Fruit fly (Drosophila melanogaster) whole organism, embryonic: ENCODE measurements around the gene CG6443.

ENCODE experiments used
- Blimp-1 ChIP-seq: fragments of 200-800 bp; sonication (Bioruptor generic); optimal IDR thresholded peaks from 3 replicates; lab custom pipeline; 2018; ENCODE audit warnings: missing biosample characterization, missing genetic modification characterization, mild to moderate bottlenecking, moderate library complexity, missing genetic modification reagents
- C15 ChIP-seq: fragments of 200-800 bp; sonication (Bioruptor generic); IDR thresholded peaks from 3 replicates; pipeline ENCODE4 v1.3.6; 2022; ENCODE audit warnings: missing biosample characterization, missing genetic modification characterization
- CG10321 ChIP-seq: fragments of 200-800 bp; sonication (Bioruptor generic); IDR thresholded peaks from 2 replicates; pipeline ENCODE4 v1.3.6; 2022; ENCODE audit warnings: missing biosample characterization, missing genetic modification characterization
- CG10462 ChIP-seq: fragments of 200-800 bp; sonication (Bioruptor generic); optimal IDR thresholded peaks from 2 replicates; lab custom pipeline; 2016; ENCODE audit warnings: missing biosample characterization, missing genetic modification characterization
- CG11247 ChIP-seq: fragments of 200-800 bp; sonication (Bioruptor generic); IDR thresholded peaks from 2 replicates; pipeline ENCODE4 v1.3.6; 2022; ENCODE audit warnings: missing biosample characterization, missing genetic modification characterization
- CG11695 ChIP-seq: fragments of 200-800 bp; sonication (Bioruptor generic); IDR thresholded peaks from 3 replicates; pipeline ENCODE4 v1.3.6; 2022; ENCODE audit warnings: missing biosample characterization, missing genetic modification characterization
- CG12071 ChIP-seq: fragments of 200-800 bp; sonication (Bioruptor generic); optimal IDR thresholded peaks from 3 replicates; lab custom pipeline; 2018; ENCODE audit warnings: missing biosample characterization, mild to moderate bottlenecking, missing genetic modification characterization
- CG12659 ChIP-seq: fragments of 200-800 bp; sonication (Bioruptor generic); optimal IDR thresholded peaks from 3 replicates; lab custom pipeline; 2017; ENCODE audit warnings: mild to moderate bottlenecking, missing biosample characterization, missing genetic modification reagents, missing genetic modification characterization
- CG12769 ChIP-seq: fragments of 200-800 bp; sonication (Bioruptor generic); optimal IDR thresholded peaks from 2 replicates; lab custom pipeline; 2019; ENCODE audit warnings: missing biosample characterization, mild to moderate bottlenecking, missing genetic modification characterization, moderate library complexity
- CG13296 ChIP-seq: fragments of 200-800 bp; sonication (Bioruptor generic); optimal IDR thresholded peaks from 3 replicates; lab custom pipeline; 2018; ENCODE audit warnings: missing biosample characterization, mild to moderate bottlenecking, missing genetic modification characterization
- CG17568 ChIP-seq: fragments of 200-800 bp; sonication (Bioruptor generic); optimal IDR thresholded peaks from 2 replicates; lab custom pipeline; 2018; ENCODE audit warnings: missing biosample characterization, mild to moderate bottlenecking, missing genetic modification characterization, moderate library complexity
- CG18262 ChIP-seq: fragments of 200-800 bp; optimal IDR thresholded peaks from 3 replicates; lab custom pipeline; 2019; ENCODE audit warnings: missing biosample characterization, mild to moderate bottlenecking, missing genetic modification characterization, moderate library complexity
- CG18476 ChIP-seq: fragments of 200-800 bp; sonication (Bioruptor generic); optimal IDR thresholded peaks from 2 replicates; lab custom pipeline; 2016; ENCODE audit warnings: missing biosample characterization, mild to moderate bottlenecking, missing genetic modification characterization
- CG18599 ChIP-seq: fragments of 200-800 bp; sonication (Bioruptor generic); optimal IDR thresholded peaks from 3 replicates; lab custom pipeline; 2017; ENCODE audit warnings: missing biosample characterization, missing genetic modification characterization, mild to moderate bottlenecking, moderate library complexity, missing genetic modification reagents
- CG3281 ChIP-seq: fragments of 200-800 bp; sonication (Bioruptor generic); optimal IDR thresholded peaks from 3 replicates; lab custom pipeline; 2017; ENCODE audit warnings: missing biosample characterization, mild to moderate bottlenecking, missing genetic modification characterization
- CG34422 ChIP-seq: fragments of 200-800 bp; sonication (Bioruptor generic); IDR thresholded peaks from 3 replicates; pipeline ENCODE4 v1.3.6; 2022; ENCODE audit warnings: missing biosample characterization, missing genetic modification characterization
- CG3847 ChIP-seq: fragments of 200-800 bp; sonication (Bioruptor generic); IDR thresholded peaks from 2 replicates; pipeline ENCODE4 v1.3.6; 2022; ENCODE audit warnings: missing biosample characterization, missing genetic modification characterization
- CG6272 ChIP-seq: fragments of 200-800 bp; sonication (Bioruptor generic); IDR thresholded peaks from 2 replicates; pipeline ENCODE4 v1.3.6; 2022; ENCODE audit warnings: missing biosample characterization, missing genetic modification characterization
- CG6813 ChIP-seq: fragments of 200-800 bp; sonication (Bioruptor generic); optimal IDR thresholded peaks from 2 replicates; lab custom pipeline; 2017; ENCODE audit warnings: missing biosample characterization, missing genetic modification characterization, mild to moderate bottlenecking, moderate library complexity, missing genetic modification reagents
- CG7372 ChIP-seq: fragments of 200-800 bp; sonication (Bioruptor generic); IDR thresholded peaks from 2 replicates; pipeline ENCODE4 v1.3.6; 2022; ENCODE audit warnings: missing biosample characterization, missing genetic modification characterization
- CG7839 ChIP-seq: fragments of 200-800 bp; sonication (Bioruptor generic); optimal IDR thresholded peaks from 3 replicates; lab custom pipeline; 2018; ENCODE audit warnings: missing biosample characterization, mild to moderate bottlenecking, missing genetic modification characterization, moderate library complexity
- ERR ChIP-seq: fragments of 200-800 bp; sonication (Bioruptor generic); optimal IDR thresholded peaks from 2 replicates; lab custom pipeline; 2016; ENCODE audit warnings: missing biosample characterization, missing genetic modification characterization
- GATAe ChIP-seq: fragments of 200-800 bp; sonication (Bioruptor generic); conservative IDR thresholded peaks from 2 replicates; pipeline ENCODE4 v1.3.6; 2022; ENCODE audit warnings: missing biosample characterization, missing genetic modification characterization
- Hand ChIP-seq: fragments of 200-800 bp; sonication (Bioruptor generic); optimal IDR thresholded peaks from 2 replicates; lab custom pipeline; 2017; ENCODE audit warnings: mild to moderate bottlenecking, missing biosample characterization, missing genetic modification reagents, missing genetic modification characterization
- Mrtf ChIP-seq: fragments of 200-800 bp; sonication (Bioruptor generic); IDR thresholded peaks from 3 replicates; pipeline ENCODE4 v1.3.6; 2022; ENCODE audit warnings: missing biosample characterization, missing genetic modification characterization
- Opbp ChIP-seq: fragments of 200-800 bp; sonication (Bioruptor generic); IDR thresholded peaks from 3 replicates; pipeline ENCODE4 v1.3.6; 2022; ENCODE audit warnings: missing biosample characterization, missing genetic modification characterization; ENCODE audit not compliant: partially characterized antibody
- PHDP ChIP-seq: fragments of 200-800 bp; sonication (Bioruptor generic); optimal IDR thresholded peaks from 3 replicates; lab custom pipeline; 2018; ENCODE audit warnings: missing biosample characterization, mild to moderate bottlenecking, missing genetic modification characterization, moderate library complexity
- Sox102F ChIP-seq: fragments of 200-800 bp; sonication (Bioruptor generic); optimal IDR thresholded peaks from 2 replicates; lab custom pipeline; 2018; ENCODE audit warnings: missing biosample characterization, mild to moderate bottlenecking, missing genetic modification characterization, moderate library complexity
- ara ChIP-seq: fragments of 200-800 bp; sonication (Bioruptor generic); IDR thresholded peaks from 2 replicates; pipeline ENCODE4 v1.3.6; 2022; ENCODE audit warnings: missing biosample characterization, missing genetic modification characterization
- az2 ChIP-seq: fragments of 200-800 bp; sonication (Bioruptor generic); optimal IDR thresholded peaks from 3 replicates; lab custom pipeline; 2016; ENCODE audit warnings: missing biosample characterization, missing genetic modification characterization
- bab2 ChIP-seq: fragments of 200-800 bp; sonication (Bioruptor generic); optimal IDR thresholded peaks from 2 replicates; lab custom pipeline; 2016; ENCODE audit warnings: missing biosample characterization, missing genetic modification characterization
- bsh ChIP-seq, 2 experiments: fragments of 200-800 bp; sonication (Bioruptor generic); optimal IDR thresholded peaks; 2 replicates each; lab custom pipeline; 2017 to 2018; ENCODE audit warnings: mild to moderate bottlenecking in 2 of 2, missing biosample characterization in 2 of 2, missing genetic modification characterization in 2 of 2, moderate library complexity in 1 of 2
- caup ChIP-seq: fragments of 200-800 bp; sonication (Bioruptor generic); optimal IDR thresholded peaks from 3 replicates; lab custom pipeline; 2017; ENCODE audit warnings: missing biosample characterization, mild to moderate bottlenecking, missing genetic modification characterization, moderate library complexity; ENCODE audit not compliant: severe bottlenecking
- chinmo ChIP-seq: fragments of 200-800 bp; sonication (Bioruptor generic); IDR thresholded peaks from 4 replicates; pipeline ENCODE4 v1.3.6; 2022; ENCODE audit warnings: missing biosample characterization, missing genetic modification characterization; ENCODE audit not compliant: partially characterized antibody
- ci ChIP-seq: fragments of 200-800 bp; sonication (Bioruptor generic); IDR thresholded peaks from 3 replicates; pipeline ENCODE4 v1.3.6; 2022; ENCODE audit warnings: missing biosample characterization, missing genetic modification characterization
- fd3F ChIP-seq: fragments of 200-800 bp; sonication (Bioruptor generic); optimal IDR thresholded peaks from 2 replicates; lab custom pipeline; 2018; ENCODE audit warnings: missing biosample characterization, mild to moderate bottlenecking, missing genetic modification characterization, moderate library complexity
- gem ChIP-seq: fragments of 200-800 bp; sonication (Bioruptor generic); optimal IDR thresholded peaks from 2 replicates; lab custom pipeline; 2019; ENCODE audit warnings: missing biosample characterization, mild to moderate bottlenecking, missing genetic modification characterization, moderate library complexity
- grn ChIP-seq: fragments of 200-800 bp; sonication (Bioruptor generic); optimal IDR thresholded peaks from 3 replicates; lab custom pipeline; 2017; ENCODE audit warnings: missing biosample characterization, missing genetic modification characterization
- hkb ChIP-seq, 2 experiments: fragments of 200-800 bp in 1 of 2; fragments of >200 bp in 1 of 2; sonication (Bioruptor generic) in 1 of 2; IDR thresholded peaks in 1 of 2; optimal IDR thresholded peaks in 1 of 2; 2 replicates each; pipeline versions ENCODE4 v1.3.6 to Lab custom; 2017 to 2022; ENCODE audit warnings: missing biosample characterization in 1 of 2, missing genetic modification characterization in 1 of 2
- lab ChIP-seq: fragments of 200-800 bp; sonication (Bioruptor generic); optimal IDR thresholded peaks from 3 replicates; lab custom pipeline; 2017; ENCODE audit warnings: missing biosample characterization, missing genetic modification characterization, mild to moderate bottlenecking, moderate library complexity, missing genetic modification reagents
- pan ChIP-seq, 4 experiments: fragments of >200 bp in 3 of 4; fragments of 200-800 bp in 1 of 4; sonication (Bioruptor generic) in 1 of 4; optimal IDR thresholded peaks in 3 of 4; IDR thresholded peaks in 1 of 4; 2 replicates each; pipeline versions ENCODE4 v1.3.6 to Lab custom; 2017 to 2022; ENCODE audit warnings: missing biosample characterization in 2 of 4, missing genetic modification characterization in 2 of 4, mixed read lengths in 1 of 4
- seq ChIP-seq: fragments of 200-800 bp; sonication (Bioruptor generic); IDR thresholded peaks from 2 replicates; pipeline ENCODE4 v1.3.6; 2022; ENCODE audit warnings: missing biosample characterization, missing genetic modification characterization
- slbo ChIP-seq: fragments of 200-800 bp; sonication (Bioruptor generic); IDR thresholded peaks from 2 replicates; pipeline ENCODE4 v1.3.6; 2022; ENCODE audit warnings: missing biosample characterization, missing genetic modification characterization
- sob ChIP-seq: fragments of 200-800 bp; sonication (Bioruptor generic); IDR thresholded peaks from 2 replicates; pipeline ENCODE4 v1.3.6; 2022; ENCODE audit warnings: missing biosample characterization, missing genetic modification characterization
- tap ChIP-seq: fragments of 200-800 bp; optimal IDR thresholded peaks from 3 replicates; lab custom pipeline; 2019; ENCODE audit warnings: missing biosample characterization, mild to moderate bottlenecking, missing genetic modification characterization, moderate library complexity
- tgo ChIP-seq: fragments of 200-800 bp; sonication (Bioruptor generic); IDR thresholded peaks from 3 replicates; pipeline ENCODE4 v1.3.6; 2022; ENCODE audit warnings: missing biosample characterization, missing genetic modification characterization
- unpg ChIP-seq: fragments of 200-800 bp; sonication (Bioruptor generic); optimal IDR thresholded peaks from 3 replicates; lab custom pipeline; 2018; ENCODE audit warnings: missing biosample characterization, mild to moderate bottlenecking, missing genetic modification characterization, moderate library complexity
- wor ChIP-seq: fragments of 200-800 bp; sonication (Bioruptor generic); IDR thresholded peaks from 2 replicates; pipeline ENCODE4 v1.3.6; 2022; ENCODE audit warnings: missing biosample characterization, missing genetic modification characterization

CG6443 gene

dm6 chr2L:10754599-10754998 lies 25.8 kb downstream of the CG6443 start (continued):
- TF ChIP-seq seq (GFP tag; lab: Robert Waterston, UW): peak; percentile 24; the same call in 1 of the 2 replicates
- no peak for TF ChIP-seq chinmo (GFP tag; lab: Robert Waterston, UW)
- TF ChIP-seq CG18262: peak; percentile 16
- TF ChIP-seq tap (tag; lab: Kevin White, UChicago): no peak
- peak; percentile 32 for TF ChIP-seq bab2 (GFP tag; lab: Kevin White, UChicago)
- peak; percentile 11 for TF ChIP-seq fd3F (GFP tag; lab: Kevin White, UChicago)
- 0 out of 3 replicates have a peak, but pooled peaks have one; percentile 23 for TF ChIP-seq CG11695 (GFP tag; lab: Robert Waterston, UW)
- peak; percentile 83 for TF ChIP-seq CG18476 (GFP tag; lab: Kevin White, UChicago)
- 0 out of 2 replicates have a peak, but pooled peaks have one; percentile 7 for TF ChIP-seq ara (GFP tag; lab: Robert Waterston, UW)
- no peak for TF ChIP-seq CG7372 (GFP tag; lab: Robert Waterston, UW)
- TF ChIP-seq pan (optimal IDR thresholded peaks at IDR 0.05; lab: Kevin White, UChicago): no peak
- TF ChIP-seq pan (GFP tag; optimal IDR thresholded peaks at IDR 0.05 in 1 of 2, IDR thresholded peaks at IDR 0.05 in 1 of 2): peak in 1 of 2 experiments; percentile 27
- peak; percentile 6 for TF ChIP-seq CG12071 (GFP tag; lab: Kevin White, UChicago)
- 0 out of 3 replicates have a peak, but pooled peaks have one; percentile 20 for TF ChIP-seq ci (GFP tag; lab: Robert Waterston, UW)
- no peak for TF ChIP-seq ERR (GFP tag; lab: Kevin White, UChicago)
- TF ChIP-seq CG7839 (tag; lab: Kevin White, UChicago): peak; percentile 7
- TF ChIP-seq az2 (GFP tag; lab: Kevin White, UChicago): no peak
- no peak for TF ChIP-seq Opbp (GFP tag; lab: Robert Waterston, UW)
- TF ChIP-seq unpg (GFP tag; lab: Kevin White, UChicago): peak; percentile 18
- TF ChIP-seq CG18599: peak; percentile 1
- no peak for TF ChIP-seq CG10462
- 0 out of 2 replicates have a peak, but pooled peaks have one; percentile 30 for TF ChIP-seq CG11247 (GFP tag; lab: Robert Waterston, UW)
- TF ChIP-seq Mrtf (GFP tag; lab: Robert Waterston, UW): no peak
- TF ChIP-seq caup: peak; percentile 7
- TF ChIP-seq CG6813 (GFP tag; lab: Kevin White, UChicago): peak; percentile 20
- TF ChIP-seq Hand (GFP tag; lab: Kevin White, UChicago): no peak
- peak; percentile 25 for TF ChIP-seq CG3281
- TF ChIP-seq CG12659 (GFP tag; lab: Kevin White, UChicago): no peak
- TF ChIP-seq Blimp-1 (GFP tag; lab: Kevin White, UChicago): peak; percentile 10
- peak; percentile 42 for TF ChIP-seq CG12769 (tag; lab: Kevin White, UChicago)
- TF ChIP-seq CG13296: peak; percentile 27
- no peak for TF ChIP-seq GATAe (GFP tag; lab: Robert Waterston, UW)
- TF ChIP-seq gem (tag; lab: Kevin White, UChicago): peak; percentile 38
- no peak for TF ChIP-seq C15 (GFP tag; lab: Robert Waterston, UW)
- TF ChIP-seq tgo (GFP tag; lab: Robert Waterston, UW): peak; percentile 23; the same call in 1 of the 3 replicates
- no peak for TF ChIP-seq CG10321 (GFP tag; lab: Robert Waterston, UW)
- TF ChIP-seq CG3847 (GFP tag; lab: Robert Waterston, UW): 0 out of 2 replicates have a peak, but pooled peaks have one; percentile 13
- peak in 1 of 2 experiments; percentile 46 for TF ChIP-seq bsh (GFP tag; optimal IDR thresholded peaks at IDR 0.05; lab: Kevin White, UChicago)
- TF ChIP-seq Sox102F (GFP tag; lab: Kevin White, UChicago): no peak
- peak; percentile 25; the same call in 1 of the 2 replicates for TF ChIP-seq slbo (GFP tag; lab: Robert Waterston, UW)
- TF ChIP-seq wor (GFP tag; lab: Robert Waterston, UW): no peak
- peak; percentile 47 for TF ChIP-seq PHDP (tag; lab: Kevin White, UChicago)
- TF ChIP-seq grn (GFP tag; lab: Kevin White, UChicago): no peak
- TF ChIP-seq CG6272 (GFP tag; lab: Robert Waterston, UW): no peak
- TF ChIP-seq CG17568 (GFP tag; lab: Kevin White, UChicago): peak; percentile 31
- no peak for TF ChIP-seq CG34422
- 0 out of 2 replicates have a peak, but pooled peaks have one; percentile 6 for TF ChIP-seq sob (GFP tag; lab: Robert Waterston, UW)
- TF ChIP-seq hkb (optimal IDR thresholded peaks at IDR 0.05; lab: Kevin White, UChicago): peak; percentile 64
- TF ChIP-seq hkb (GFP tag; IDR thresholded peaks at IDR 0.05; lab: Robert Waterston, UW): no peak; the same call in 1 of the 2 replicates
- peak; percentile 50 for TF ChIP-seq lab (GFP tag; lab: Kevin White, UChicago)
